Worm (Caenorhabditis elegans) whole organism, midembryonic: ENCODE results near the gene his-71.

Experiments
- T22C8.4 ChIP-seq: fragments of 200-800 bp; sonication (Bioruptor generic); IDR thresholded peaks from 2 replicates; pipeline ENCODE4 v1.3.6; 2022; ENCODE audit warnings: missing genetic modification characterization, missing compliant biosample characterization
- cog-1 ChIP-seq: sonication (generic microtip); optimal IDR thresholded peaks from 2 replicates; lab custom pipeline; 2016; ENCODE audit warnings: missing genetic modification characterization, missing compliant biosample characterization
- flt-1 ChIP-seq: fragments of 200-800 bp; sonication (Bioruptor generic); IDR thresholded peaks from 2 replicates; pipeline ENCODE4 v1.3.6; 2022; ENCODE audit warnings: missing genetic modification characterization, missing compliant biosample characterization
- klf-2 ChIP-seq: fragments of 200-800 bp; sonication (Bioruptor generic); conservative IDR thresholded peaks from 2 replicates; pipeline ENCODE4 v1.3.6; 2022; ENCODE audit warnings: missing genetic modification reagents, missing genetic modification characterization, missing compliant biosample characterization
- med-1 ChIP-seq: sonication (generic microtip); optimal IDR thresholded peaks from 2 replicates; lab custom pipeline; 2017; ENCODE audit warnings: missing genetic modification characterization, mild to moderate bottlenecking, missing compliant biosample characterization, antibody characterized with exemption, missing genetic modification reagents; ENCODE audit not compliant: insufficient read depth
- ztf-23 ChIP-seq: fragments of 200-800 bp; sonication (Bioruptor generic); IDR thresholded peaks from 2 replicates; pipeline ENCODE4 v1.3.6; 2022; ENCODE audit warnings: missing genetic modification reagents, missing genetic modification characterization, missing compliant biosample characterization

- TF ChIP-seq flt-1 (GFP tag; lab: Robert Waterston, UW) (no peak), klf-2 (no peak), cog-1 (tag; lab: Kevin White, UChicago) (no peak), T22C8.4 (no peak), med-1 (GFP tag; lab: Kevin White, UChicago) (no peak), ztf-23 (GFP tag; lab: Robert Waterston, UW) (no peak)
Observed at ce11 chrX:7968537-7968936, 13.3 kb downstream of the his-71 start.
